Worm (Caenorhabditis elegans): ENCODE measurements around the gene nspe-7.

DNA sequence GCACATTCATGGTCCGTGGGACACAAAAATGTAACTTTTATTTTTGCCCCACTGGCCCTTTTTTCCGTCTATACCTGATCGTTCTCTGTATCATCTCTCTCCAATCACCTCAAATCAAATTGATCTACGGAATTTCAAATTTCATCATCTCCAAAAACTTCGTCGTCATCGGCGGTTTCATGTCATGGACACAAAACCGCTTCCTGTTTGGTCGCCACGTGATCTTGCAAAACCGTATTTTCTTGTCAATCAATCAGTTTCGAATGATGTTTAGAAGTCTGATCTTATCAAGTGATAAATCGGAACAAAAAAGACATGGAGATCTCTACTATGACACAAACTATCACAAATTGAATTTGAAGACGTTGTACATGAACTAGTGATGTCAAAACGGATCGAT is 1.3 kb upstream of the nspe-7 start:
- TF ChIP-seq flt-1 (GFP tag; IDR thresholded peaks at IDR 0.05) (no peak), ztf-29 (GFP tag; IDR thresholded peaks at IDR 0.05) (no peak), med-1 (GFP tag; optimal IDR thresholded peaks at IDR 0.05; ENCODE audit: insufficient read depth) (no peak), klf-2 (GFP tag; conservative IDR thresholded peaks at IDR 0.05) (no peak), tab-1 (GFP tag; IDR thresholded peaks at IDR 0.05) (no peak)

Measured in whole organism, midembryonic.